Worm (Caenorhabditis elegans) whole organism, L4 larva: ENCODE measurements around the gene srx-39.

Source experiments
- D1046.2 ChIP-seq: fragments of 200-800 bp; sonication (Bioruptor generic); IDR thresholded peaks from 2 replicates; pipeline ENCODE4 v1.3.6; 2022; ENCODE audit warnings: missing genetic modification characterization, missing compliant biosample characterization
- F10B5.3 ChIP-seq: sonication (generic microtip); optimal IDR thresholded peaks from 2 replicates; lab custom pipeline; 2016; ENCODE audit warnings: mild to moderate bottlenecking, missing genetic modification characterization, missing compliant biosample characterization
- F26F4.8 ChIP-seq: fragments of 200-800 bp; sonication (Bioruptor generic); conservative IDR thresholded peaks from 2 replicates; pipeline ENCODE4 v1.3.6; 2022; ENCODE audit warnings: missing genetic modification characterization, missing compliant biosample characterization
- F44E2.7 ChIP-seq: fragments of 200-800 bp; sonication (Bioruptor generic); IDR thresholded peaks from 2 replicates; pipeline ENCODE4 v2.1.2; 2022; ENCODE audit warnings: missing genetic modification characterization, missing compliant biosample characterization
- aha-1 ChIP-seq: fragments of 150-350 bp; peaks from one replicate; lab custom pipeline; 2014; ENCODE audit warnings: missing biosample characterization, missing genetic modification characterization
- ama-1 ChIP-seq: fragments of 150-350 bp; optimal IDR thresholded peaks from 2 replicates; lab custom pipeline; 2014; ENCODE audit warnings: inconsistent platforms, mixed read lengths
- arid-1 ChIP-seq: fragments of 200-800 bp; sonication (Bioruptor generic); conservative IDR thresholded peaks from 2 replicates; pipeline ENCODE4 v1.3.6; 2022; ENCODE audit warnings: missing genetic modification reagents, missing genetic modification characterization, missing compliant biosample characterization
- ctbp-1 ChIP-seq: fragments of 200-800 bp; sonication (Bioruptor generic); IDR thresholded peaks from 2 replicates; pipeline ENCODE4 v1.3.6; 2022; ENCODE audit warnings: missing genetic modification reagents, missing genetic modification characterization, missing compliant biosample characterization
- daf-8 ChIP-seq: fragments of 200-800 bp; sonication (Bioruptor generic); IDR thresholded peaks from 2 replicates; pipeline ENCODE4 v1.3.6; 2022; ENCODE audit warnings: missing genetic modification characterization, missing compliant biosample characterization
- dmd-6 ChIP-seq: fragments of 200-800 bp; sonication (Bioruptor generic); IDR thresholded peaks from 2 replicates; pipeline ENCODE4 v1.3.6; 2022; ENCODE audit warnings: missing genetic modification reagents, missing genetic modification characterization, missing compliant biosample characterization
- dmd-9 ChIP-seq: fragments of 200-800 bp; sonication (Bioruptor generic); IDR thresholded peaks from 2 replicates; pipeline ENCODE4 v1.3.6; 2022; ENCODE audit warnings: missing genetic modification reagents, missing genetic modification characterization, missing compliant biosample characterization
- dpl-1 ChIP-seq: fragments of 150-350 bp; optimal IDR thresholded peaks from 2 replicates; lab custom pipeline; 2014; ENCODE audit warnings: missing biosample characterization, missing genetic modification reagents, missing genetic modification characterization
- dve-1 ChIP-seq: sonication (generic microtip); optimal IDR thresholded peaks from 2 replicates; lab custom pipeline; 2017; ENCODE audit warnings: antibody characterized with exemption, mild to moderate bottlenecking, missing genetic modification characterization, missing compliant biosample characterization; ENCODE audit not compliant: insufficient read depth
- fkh-10 ChIP-seq: fragments of 150-350 bp; optimal IDR thresholded peaks from 2 replicates; lab custom pipeline; 2014; ENCODE audit warnings: missing biosample characterization, missing genetic modification reagents, missing genetic modification characterization
- hif-1 ChIP-seq, 2 experiments: sonication (generic microtip); optimal IDR thresholded peaks; 2 replicates each; lab custom pipeline; 2016 to 2017; ENCODE audit warnings: missing compliant biosample characterization in 2 of 2, missing genetic modification characterization in 2 of 2, missing genetic modification reagents in 2 of 2, missing genotype in 2 of 2, mild to moderate bottlenecking in 1 of 2
- hlh-30 ChIP-seq: sonication (generic microtip); optimal IDR thresholded peaks from 2 replicates; lab custom pipeline; 2017; ENCODE audit warnings: antibody characterized with exemption, mild to moderate bottlenecking, missing genetic modification characterization, missing compliant biosample characterization; ENCODE audit not compliant: insufficient read depth
- lin-15B ChIP-seq: fragments of 150-350 bp; sonication (generic microtip); optimal IDR thresholded peaks from 3 replicates; lab custom pipeline; 2014; ENCODE audit warnings: missing biosample characterization, missing genetic modification characterization
- lin-39 ChIP-seq: fragments of 150-350 bp; optimal IDR thresholded peaks from 2 replicates; lab custom pipeline; 2014; ENCODE audit warnings: missing biosample characterization, missing genetic modification reagents, missing genetic modification characterization
- lsy-2 ChIP-seq, 2 experiments: fragments of 150-350 bp in 1 of 2; sonication (generic microtip) in 1 of 2; optimal IDR thresholded peaks; 2 replicates each; lab custom pipeline; 2014 to 2017; ENCODE audit warnings: missing biosample characterization in 2 of 2, missing genetic modification characterization in 2 of 2
- madf-5 ChIP-seq, 2 experiments: fragments of 200-800 bp; sonication (Bioruptor generic); IDR thresholded peaks; 2 replicates each; pipeline ENCODE4 v1.3.6; 2022; ENCODE audit warnings: missing compliant biosample characterization in 2 of 2, missing genetic modification characterization in 2 of 2
- nhr-41 ChIP-seq: fragments of 200-800 bp; sonication (Bioruptor generic); IDR thresholded peaks from 2 replicates; pipeline ENCODE4 v1.3.6; 2022; ENCODE audit warnings: missing genetic modification reagents, missing genetic modification characterization, missing compliant biosample characterization
- nhr-48 ChIP-seq: sonication (generic microtip); optimal IDR thresholded peaks from 2 replicates; lab custom pipeline; 2016; ENCODE audit warnings: mild to moderate bottlenecking, missing genetic modification characterization, missing compliant biosample characterization
- nhr-76 ChIP-seq: fragments of 150-350 bp; optimal IDR thresholded peaks from 2 replicates; lab custom pipeline; 2014; ENCODE audit warnings: missing biosample characterization, missing genetic modification characterization
- nhr-77 ChIP-seq: fragments of 150-350 bp; optimal IDR thresholded peaks from 2 replicates; lab custom pipeline; 2014; ENCODE audit warnings: missing biosample characterization, missing genetic modification characterization
- pha-4 ChIP-seq, 2 experiments: fragments of 150-350 bp in 1 of 2; fragments of 200-800 bp in 1 of 2; sonication (Bioruptor generic) in 1 of 2; IDR thresholded peaks in 1 of 2; optimal IDR thresholded peaks in 1 of 2; 2 replicates each; pipeline versions ENCODE4 v1.3.6 to Lab custom; 2014 to 2022; ENCODE audit warnings: missing genetic modification characterization in 2 of 2, missing genetic modification reagents in 2 of 2, missing biosample characterization in 1 of 2, missing compliant biosample characterization in 1 of 2
- php-3 ChIP-seq: fragments of 200-800 bp; sonication (Bioruptor generic); IDR thresholded peaks from 2 replicates; pipeline ENCODE4 v1.3.6; 2022; ENCODE audit warnings: missing genetic modification reagents, missing genetic modification characterization, missing compliant biosample characterization
- rbr-2 ChIP-seq: sonication (generic microtip); optimal IDR thresholded peaks from 2 replicates; lab custom pipeline; 2016; ENCODE audit warnings: missing genotype, missing genetic modification characterization, missing compliant biosample characterization
- set-16 ChIP-seq: fragments of 200-800 bp; sonication (Bioruptor generic); IDR thresholded peaks from 2 replicates; pipeline ENCODE4 v1.3.6; 2022; ENCODE audit warnings: missing genetic modification reagents, missing genetic modification characterization, missing compliant biosample characterization
- snpc-1.2 ChIP-seq: fragments of 200-800 bp; sonication (Bioruptor generic); IDR thresholded peaks from 2 replicates; pipeline ENCODE4 v1.3.6; 2022; ENCODE audit warnings: missing genetic modification reagents, missing genetic modification characterization, missing compliant biosample characterization
- spr-1 ChIP-seq: sonication (generic microtip); optimal IDR thresholded peaks from 2 replicates; lab custom pipeline; 2016; ENCODE audit warnings: mild to moderate bottlenecking, missing genetic modification characterization, missing compliant biosample characterization
- unc-130 ChIP-seq: sonication (generic microtip); optimal IDR thresholded peaks from 2 replicates; lab custom pipeline; 2016; ENCODE audit warnings: missing genetic modification reagents, missing genetic modification characterization, missing compliant biosample characterization
- unc-39 ChIP-seq: sonication (generic microtip); optimal IDR thresholded peaks from 2 replicates; lab custom pipeline; 2017; ENCODE audit warnings: missing biosample characterization, missing genetic modification characterization
- unc-62 ChIP-seq, 3 experiments: fragments of 150-350 bp in 1 of 3; sonication (generic microtip); optimal IDR thresholded peaks in 2 of 3; peaks in 1 of 3; 1 replicate in 1 of 3; 2 replicates in 2 of 3; lab custom pipeline; 2014 to 2017; ENCODE audit warnings: missing biosample characterization in 3 of 3, missing genetic modification characterization in 3 of 3, missing genetic modification reagents in 3 of 3, missing genotype in 1 of 3
- zip-11 ChIP-seq: fragments of 200-800 bp; sonication (Bioruptor generic); IDR thresholded peaks from 2 replicates; pipeline ENCODE4 v1.3.6; 2022; ENCODE audit warnings: missing genetic modification characterization, missing compliant biosample characterization
- zip-2 ChIP-seq: fragments of 150-350 bp; optimal IDR thresholded peaks from 2 replicates; lab custom pipeline; 2014; ENCODE audit warnings: missing biosample characterization, missing genetic modification characterization
- ztf-11 ChIP-seq: fragments of 150-350 bp; optimal IDR thresholded peaks from 2 replicates; lab custom pipeline; 2014; ENCODE audit warnings: missing biosample characterization, missing genetic modification characterization

The srx-39 gene

DNA sequence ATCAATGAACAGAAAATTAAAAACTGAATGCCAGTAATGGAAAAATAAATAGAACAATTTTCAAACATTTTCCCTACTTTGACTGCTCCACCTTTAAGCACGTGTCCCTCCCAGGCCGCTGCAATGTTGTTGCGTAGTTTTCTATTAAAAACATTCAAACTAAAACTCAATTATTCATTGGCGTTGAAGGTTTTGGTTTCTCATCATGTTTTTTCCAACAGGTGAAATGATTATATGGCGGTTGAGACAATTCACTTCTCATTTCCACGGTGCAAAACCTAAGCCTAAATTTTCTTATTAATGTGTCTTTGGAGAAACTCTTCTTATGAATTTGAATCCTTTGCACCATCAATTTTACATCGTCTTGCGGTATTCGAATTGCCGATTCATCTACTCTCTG lies 6.7 kb downstream of the srx-39 start, which contains the start of gene srh-130:
srh-130 (plus strand) TSS at position 301 of the 400 bp plus-strand sequence.
- no peak for TF ChIP-seq F10B5.3 (tag; lab: Kevin White, UChicago)
- no peak for TF ChIP-seq zip-11 (GFP tag; lab: Robert Waterston, UW)
- peak in 1 of 2 experiments; percentile 0 for TF ChIP-seq unc-62 (GFP tag; optimal IDR thresholded peaks at IDR 0.05 in 1 of 2; lab: Kevin White, UChicago)
- no peak for TF ChIP-seq unc-62 (tag; optimal IDR thresholded peaks at IDR 0.05; lab: Kevin White, UChicago)
- no peak for TF ChIP-seq lsy-2 (tag; optimal IDR thresholded peaks at IDR 0.05; lab: Kevin White, UChicago)

DNA sequence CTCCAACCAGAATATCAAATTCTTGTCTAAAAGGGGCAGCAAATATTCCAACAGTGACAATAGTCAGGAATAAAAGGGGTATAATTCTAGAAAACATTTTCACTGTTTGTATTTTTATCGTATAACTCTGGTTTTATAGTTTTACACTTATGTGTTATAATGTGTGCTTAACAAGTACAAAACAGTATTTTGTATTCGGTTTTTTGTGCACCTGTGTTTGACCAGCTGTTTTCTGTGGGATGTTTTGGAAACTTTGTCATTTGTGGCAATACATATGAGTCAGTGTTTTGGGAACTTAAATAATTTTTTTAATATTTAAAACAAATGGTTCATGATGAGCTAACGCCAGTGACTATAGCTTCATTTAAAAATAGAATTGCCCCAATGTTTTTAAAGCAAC lies 11.2 kb downstream of the srx-39 start, which contains the start of gene F14F9.6:
F14F9.6 (minus strand) TSS at position 101 of the 400 bp plus-strand sequence.
- TF ChIP-seq spr-1 (tag; lab: Kevin White, UChicago), result no peak
- TF ChIP-seq dmd-6, result no peak
- no peak for TF ChIP-seq ctbp-1 (GFP tag; lab: Robert Waterston, UW)
- TF ChIP-seq zip-2 (tag; lab: Kevin White, UChicago), result no peak
- no peak for TF ChIP-seq set-16 (GFP tag; lab: Robert Waterston, UW)
- no peak for TF ChIP-seq F26F4.8 (GFP tag; lab: Robert Waterston, UW)
- TF ChIP-seq snpc-1.2, result no peak
- TF ChIP-seq D1046.2 (GFP tag; lab: Robert Waterston, UW), result no peak
- no peak for TF ChIP-seq unc-62 (GFP tag; optimal IDR thresholded peaks at IDR 0.05 in 1 of 2; lab: Kevin White, UChicago)
- TF ChIP-seq unc-62 (tag; optimal IDR thresholded peaks at IDR 0.05; lab: Kevin White, UChicago), result no peak
- TF ChIP-seq nhr-77 (tag; lab: Kevin White, UChicago), result no peak
- TF ChIP-seq daf-8, result no peak
- no peak for TF ChIP-seq ama-1
- no peak for TF ChIP-seq hlh-30 (tag; lab: Kevin White, UChicago)
- TF ChIP-seq hif-1 (tag; optimal IDR thresholded peaks at IDR 0.05; lab: Kevin White, UChicago), result no peak
- no peak for TF ChIP-seq dmd-9
- TF ChIP-seq dpl-1 (GFP tag; lab: Kevin White, UChicago), result no peak
- no peak for TF ChIP-seq lin-39
- no peak for TF ChIP-seq lin-15B
- TF ChIP-seq nhr-41 (GFP tag; lab: Robert Waterston, UW), result no peak
- TF ChIP-seq, all 104 proteins: peak for 0

DNA sequence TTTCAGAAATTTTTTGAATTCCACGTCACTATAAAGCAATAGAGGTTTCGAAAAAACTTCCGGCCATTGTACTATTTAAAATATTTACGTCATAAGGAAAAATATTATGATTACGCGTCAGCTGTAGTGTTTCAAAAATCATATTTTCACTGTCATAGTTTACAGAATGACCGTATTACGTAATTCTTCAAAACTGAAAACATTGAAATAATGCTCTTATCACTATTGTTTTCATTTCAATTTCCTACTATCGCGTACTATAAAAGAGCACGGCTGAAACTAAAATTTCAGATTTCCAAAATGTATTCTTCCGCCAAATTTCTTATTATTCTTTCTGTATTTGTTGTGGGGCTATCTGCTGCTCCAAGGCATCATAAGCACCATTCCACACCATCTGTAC lies 13.0 kb downstream of the srx-39 start, which contains the start of gene F14F9.2:
F14F9.2 (plus strand) TSS at position 301 of the 400 bp plus-strand sequence.
- TF ChIP-seq dve-1 (no peak), ztf-11 (no peak)

DNA sequence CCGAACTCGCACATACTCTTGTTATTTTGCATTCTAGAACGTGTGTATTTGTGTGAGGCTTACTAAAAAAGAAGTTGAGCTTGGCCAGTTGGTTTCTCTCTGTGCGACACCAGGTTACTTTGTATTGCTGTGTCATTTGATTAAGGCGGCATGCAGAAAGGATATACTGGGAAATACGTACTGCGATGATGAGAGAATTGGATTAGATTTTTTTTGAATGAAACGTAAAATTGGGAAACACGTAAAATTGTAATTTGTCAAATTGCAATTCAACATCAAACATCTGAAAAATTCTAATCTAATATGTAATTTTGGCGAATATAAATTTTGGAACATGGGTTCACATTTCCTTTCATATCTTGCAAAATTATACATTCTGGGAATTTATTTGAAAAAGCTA lies 13.8 kb downstream of the srx-39 start, which contains the start of gene srh-129:
srh-129 (minus strand) TSS at position 101 of the 400 bp plus-strand sequence.
- TF ChIP-seq fkh-10 (GFP tag; lab: Kevin White, UChicago) (no peak), madf-5 (GFP tag; IDR thresholded peaks at IDR 0.05; lab: Robert Waterston, UW) (no peak), D1046.2 (GFP tag; lab: Robert Waterston, UW) (no peak), nhr-48 (tag; lab: Kevin White, UChicago) (no peak), ctbp-1 (GFP tag; lab: Robert Waterston, UW) (no peak), dpl-1 (GFP tag; lab: Kevin White, UChicago) (no peak), unc-39 (no peak), php-3 (no peak), unc-130 (GFP tag; lab: Kevin White, UChicago) (no peak), arid-1 (GFP tag; lab: Robert Waterston, UW) (no peak), F44E2.7 (GFP tag; lab: Robert Waterston, UW) (no peak), pha-4 (GFP tag; IDR thresholded peaks at IDR 0.05; lab: Robert Waterston, UW) (no peak), pha-4 (tag; optimal IDR thresholded peaks at IDR 0.05; lab: Kevin White, UChicago) (no peak), aha-1 (tag; lab: Kevin White, UChicago) (no peak), lin-15B (no peak), nhr-76 (tag; lab: Kevin White, UChicago) (no peak), rbr-2 (tag; lab: Kevin White, UChicago) (no peak)
